Worm (Caenorhabditis elegans) whole organism, midembryonic: ENCODE data around the gene Y5H2B.3.

Source experiments
- klf-2 ChIP-seq: fragments of 200-800 bp; sonication (Bioruptor generic); conservative IDR thresholded peaks from 2 replicates; pipeline ENCODE4 v1.3.6; 2022; ENCODE audit warnings: missing genetic modification reagents, missing genetic modification characterization, missing compliant biosample characterization
- med-1 ChIP-seq: sonication (generic microtip); optimal IDR thresholded peaks from 2 replicates; lab custom pipeline; 2017; ENCODE audit warnings: missing genetic modification characterization, mild to moderate bottlenecking, missing compliant biosample characterization, antibody characterized with exemption, missing genetic modification reagents; ENCODE audit not compliant: insufficient read depth
- ref-1 ChIP-seq: fragments of 200-800 bp; sonication (Bioruptor generic); conservative IDR thresholded peaks from 2 replicates; pipeline ENCODE4 v1.3.6; 2022; ENCODE audit warnings: missing genetic modification reagents, missing genetic modification characterization, missing compliant biosample characterization
- tab-1 ChIP-seq: fragments of 200-800 bp; sonication (Bioruptor generic); IDR thresholded peaks from 2 replicates; pipeline ENCODE4 v1.3.6; 2022; ENCODE audit warnings: missing genetic modification characterization, missing compliant biosample characterization
- ztf-23 ChIP-seq: fragments of 200-800 bp; sonication (Bioruptor generic); IDR thresholded peaks from 2 replicates; pipeline ENCODE4 v1.3.6; 2022; ENCODE audit warnings: missing genetic modification reagents, missing genetic modification characterization, missing compliant biosample characterization
- ztf-29 ChIP-seq: fragments of 200-800 bp; sonication (Bioruptor generic); IDR thresholded peaks from 2 replicates; pipeline ENCODE4 v1.3.6; 2022; ENCODE audit warnings: missing genetic modification reagents, missing genetic modification characterization, missing compliant biosample characterization

- TF ChIP-seq ztf-23 (GFP tag; lab: Robert Waterston, UW): no peak
- no peak for TF ChIP-seq ref-1 (GFP tag; lab: Robert Waterston, UW)
- no peak for TF ChIP-seq med-1 (GFP tag; lab: Kevin White, UChicago)
- TF ChIP-seq tab-1 (GFP tag; lab: Robert Waterston, UW): no peak
- no peak for TF ChIP-seq ztf-29 (GFP tag; lab: Robert Waterston, UW)
- TF ChIP-seq klf-2 (GFP tag; lab: Robert Waterston, UW): no peak
These were observed 32.9 kb upstream of the Y5H2B.3 start, which contains the start of gene srbc-21 for ce11 chrV:2155232-2155631.
